Worm (Caenorhabditis elegans) whole organism, mixed stage, embryonic: ENCODE results near the gene pitr-5.

ENCODE experiments used
- M03D4.4 ChIP-seq: sonication (generic microtip); optimal IDR thresholded peaks from 2 replicates; lab custom pipeline; 2017; ENCODE audit warnings: mild to moderate bottlenecking, missing genetic modification characterization, missing compliant biosample characterization
- blmp-1 ChIP-seq: fragments of 150-350 bp; optimal IDR thresholded peaks from 2 replicates; lab custom pipeline; 2014; ENCODE audit warnings: missing biosample characterization, missing genetic modification characterization
- ceh-39 ChIP-seq: fragments of 150-350 bp; optimal IDR thresholded peaks from 2 replicates; lab custom pipeline; 2014; ENCODE audit warnings: missing biosample characterization, missing genetic modification characterization
- ceh-43 ChIP-seq: fragments of 200-800 bp; sonication (Bioruptor generic); optimal IDR thresholded peaks from 2 replicates; lab custom pipeline; 2018; ENCODE audit warnings: mild to moderate bottlenecking, missing genetic modification characterization, moderate library complexity, missing compliant biosample characterization
- ceh-83 ChIP-seq: fragments of 200-800 bp; sonication (Bioruptor generic); optimal IDR thresholded peaks from 2 replicates; lab custom pipeline; 2018; ENCODE audit warnings: mild to moderate bottlenecking, missing genetic modification characterization, missing compliant biosample characterization
- ces-1 ChIP-seq: fragments of 150-350 bp; optimal IDR thresholded peaks from 2 replicates; lab custom pipeline; 2014; ENCODE audit warnings: missing biosample characterization, missing genetic modification reagents, missing genetic modification characterization
- cnd-1 ChIP-seq: fragments of 200-800 bp; sonication (Bioruptor generic); optimal IDR thresholded peaks from 2 replicates; lab custom pipeline; 2018; ENCODE audit warnings: mild to moderate bottlenecking, missing genetic modification characterization, missing compliant biosample characterization
- drap-1 ChIP-seq: fragments of 200-800 bp; sonication (Bioruptor generic); optimal IDR thresholded peaks from 3 replicates; lab custom pipeline; 2018; ENCODE audit warnings: mild to moderate bottlenecking, missing genetic modification characterization, missing compliant biosample characterization
- elt-1 ChIP-seq: sonication (generic microtip); optimal IDR thresholded peaks from 2 replicates; lab custom pipeline; 2017; ENCODE audit warnings: missing genetic modification characterization, mild to moderate bottlenecking, missing compliant biosample characterization, antibody characterized with exemption, moderate library complexity, borderline replicate concordance; ENCODE audit not compliant: insufficient read depth
- elt-3 ChIP-seq: fragments of 150-350 bp; optimal IDR thresholded peaks from 2 replicates; lab custom pipeline; 2014; ENCODE audit warnings: missing biosample characterization, missing genetic modification characterization
- flh-1 ChIP-seq: fragments of 200-800 bp; sonication (Bioruptor generic); optimal IDR thresholded peaks from 2 replicates; lab custom pipeline; 2018; ENCODE audit warnings: mild to moderate bottlenecking, missing genetic modification characterization, moderate library complexity, missing compliant biosample characterization
- ham-2 ChIP-seq: fragments of 200-800 bp; sonication (Bioruptor generic); optimal IDR thresholded peaks from 2 replicates; lab custom pipeline; 2018; ENCODE audit warnings: mild to moderate bottlenecking, missing genetic modification characterization, missing compliant biosample characterization
- hlh-1 ChIP-seq: fragments of 150-350 bp; optimal IDR thresholded peaks from 2 replicates; lab custom pipeline; 2014; ENCODE audit warnings: missing biosample characterization, missing genetic modification reagents, missing genetic modification characterization
- lin-13 ChIP-seq: fragments of 150-350 bp; optimal IDR thresholded peaks from 2 replicates; lab custom pipeline; 2014; ENCODE audit warnings: missing biosample characterization, missing genetic modification characterization
- lin-32 ChIP-seq: fragments of 200-800 bp; sonication (Bioruptor generic); optimal IDR thresholded peaks from 2 replicates; lab custom pipeline; 2018; ENCODE audit warnings: mild to moderate bottlenecking, missing genetic modification characterization, missing compliant biosample characterization
- lsy-2 ChIP-seq: fragments of 150-350 bp; optimal IDR thresholded peaks from 2 replicates; lab custom pipeline; 2014; ENCODE audit warnings: missing biosample characterization, missing genetic modification characterization
- mab-5 ChIP-seq: fragments of 150-350 bp; optimal IDR thresholded peaks from 2 replicates; lab custom pipeline; 2014; ENCODE audit warnings: missing biosample characterization, missing genetic modification characterization
- mep-1 ChIP-seq: fragments of 150-350 bp; optimal IDR thresholded peaks from 2 replicates; lab custom pipeline; 2017; ENCODE audit warnings: missing biosample characterization, missing genetic modification reagents, missing genetic modification characterization, inconsistent platforms
- mls-2 ChIP-seq: sonication (generic microtip); optimal IDR thresholded peaks from 2 replicates; lab custom pipeline; 2016; ENCODE audit warnings: mild to moderate bottlenecking, missing genetic modification characterization, moderate library complexity, missing compliant biosample characterization
- nhr-12 ChIP-seq: fragments of 150-350 bp; optimal IDR thresholded peaks from 2 replicates; lab custom pipeline; 2014; ENCODE audit warnings: missing biosample characterization, missing genetic modification characterization
- nhr-2 ChIP-seq: fragments of 150-350 bp; optimal IDR thresholded peaks from 2 replicates; lab custom pipeline; 2014; ENCODE audit warnings: missing biosample characterization, missing genetic modification characterization
- nhr-237 ChIP-seq: fragments of 150-350 bp; optimal IDR thresholded peaks from 2 replicates; lab custom pipeline; 2014; ENCODE audit warnings: missing biosample characterization, missing genetic modification characterization
- nhr-28 ChIP-seq: fragments of 150-350 bp; optimal IDR thresholded peaks from 2 replicates; lab custom pipeline; 2014; ENCODE audit warnings: missing biosample characterization, missing genetic modification characterization
- nhr-76 ChIP-seq: sonication (generic microtip); optimal IDR thresholded peaks from 2 replicates; lab custom pipeline; 2017; ENCODE audit warnings: missing biosample characterization, missing genetic modification characterization
- pha-4 ChIP-seq: fragments of 150-350 bp; optimal IDR thresholded peaks from 2 replicates; lab custom pipeline; 2018; ENCODE audit warnings: missing biosample characterization, missing genetic modification reagents, missing genetic modification characterization
- sem-2 ChIP-seq: fragments of 200-800 bp; sonication (Bioruptor generic); optimal IDR thresholded peaks from 2 replicates; lab custom pipeline; 2018; ENCODE audit warnings: mild to moderate bottlenecking, missing genetic modification characterization, missing compliant biosample characterization
- snpc-4 ChIP-seq: fragments of 150-350 bp; optimal IDR thresholded peaks from 2 replicates; lab custom pipeline; 2014; ENCODE audit warnings: missing biosample characterization, missing genetic modification characterization
- tbx-8 ChIP-seq: fragments of 200-800 bp; sonication (Bioruptor generic); optimal IDR thresholded peaks from 2 replicates; lab custom pipeline; 2018; ENCODE audit warnings: mild to moderate bottlenecking, missing genetic modification characterization, moderate library complexity, missing compliant biosample characterization
- unc-120 ChIP-seq: sonication (generic microtip); optimal IDR thresholded peaks from 2 replicates; lab custom pipeline; 2017; ENCODE audit warnings: missing genetic modification characterization, missing compliant biosample characterization; ENCODE audit not compliant: poor library complexity, severe bottlenecking
- unc-39 ChIP-seq: fragments of 150-350 bp; optimal IDR thresholded peaks from 2 replicates; lab custom pipeline; 2014; ENCODE audit warnings: missing biosample characterization, missing genetic modification characterization
- unc-62 ChIP-seq: fragments of 150-350 bp; optimal IDR thresholded peaks from 2 replicates; lab custom pipeline; 2014; ENCODE audit warnings: missing biosample characterization, missing genetic modification reagents, missing genetic modification characterization
- zip-8 ChIP-seq: fragments of 150-350 bp; optimal IDR thresholded peaks from 2 replicates; lab custom pipeline; 2014; ENCODE audit warnings: missing biosample characterization, missing genetic modification characterization
- ztf-11 ChIP-seq: fragments of 150-350 bp; optimal IDR thresholded peaks from 2 replicates; lab custom pipeline; 2014; ENCODE audit warnings: missing biosample characterization, missing genetic modification characterization

The pitr-5 gene

ce11 chrV:7196498-7196966 is 11.9 kb downstream of the pitr-5 start, which contains the start of gene F09G2.2:
TSS of gene F09G2.2 (plus strand) at chrV:7196916.
- TF ChIP-seq nhr-12 (tag; lab: Kevin White, UChicago) (no peak), mab-5 (tag; lab: Kevin White, UChicago) (no peak), tbx-8 (no peak), drap-1 (peak; percentile 24), mls-2 (peak; percentile 21), elt-3 (tag; lab: Kevin White, UChicago) (no peak), ham-2 (GFP tag; lab: Kevin White, UChicago) (no peak), nhr-2 (tag; lab: Kevin White, UChicago) (peak; percentile 30), snpc-4 (tag; lab: Kevin White, UChicago) (no peak), nhr-76 (tag; lab: Kevin White, UChicago) (no peak), lsy-2 (tag; lab: Kevin White, UChicago) (peak; percentile 73), unc-62 (no peak), M03D4.4 (tag; lab: Kevin White, UChicago) (peak; percentile 20), cnd-1 (tag; lab: Kevin White, UChicago) (peak; percentile 28), nhr-237 (tag; lab: Kevin White, UChicago) (peak; percentile 87), ceh-83 (peak; percentile 46), ztf-11 (tag; lab: Kevin White, UChicago) (peak; percentile 63), elt-1 (tag; lab: Kevin White, UChicago) (peak; percentile 38), pha-4 (tag; lab: Kevin White, UChicago) (peak; percentile 96), sem-2 (GFP tag; lab: Kevin White, UChicago) (no peak), ceh-39 (tag; lab: Kevin White, UChicago) (peak; percentile 93), unc-39 (peak; percentile 29), unc-120 (peak; percentile 79), lin-13 (peak; percentile 97), ces-1 (peak; percentile 76), hlh-1 (tag; lab: Kevin White, UChicago) (no peak), ceh-43 (no peak), mep-1 (tag; lab: Kevin White, UChicago) (peak; percentile 95), lin-32 (no peak)

DNA sequence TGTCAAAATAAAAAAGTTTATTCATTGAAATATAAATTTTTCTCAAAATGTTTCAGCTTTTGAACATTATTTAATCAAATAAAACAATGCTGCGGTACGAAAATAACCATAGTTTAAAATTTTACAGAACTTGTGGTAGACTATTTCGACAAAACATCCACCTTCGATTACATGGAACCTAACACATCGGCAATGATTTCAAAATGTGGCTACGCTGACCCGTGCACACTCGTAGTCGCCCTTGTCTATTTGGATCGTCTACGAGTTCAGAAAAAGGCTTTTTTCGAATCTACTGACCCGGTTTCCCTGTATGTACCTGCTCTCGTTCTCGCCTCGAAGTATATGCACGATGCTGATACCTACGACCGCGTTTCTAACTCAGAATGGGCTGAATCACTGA is 12.4 kb downstream of the pitr-5 start:
- TF ChIP-seq lin-13 (no peak), flh-1 (GFP tag; lab: Kevin White, UChicago) (no peak), ces-1 (no peak), ceh-83 (no peak), lin-32 (no peak), tbx-8 (no peak), pha-4 (tag; lab: Kevin White, UChicago) (no peak)

DNA sequence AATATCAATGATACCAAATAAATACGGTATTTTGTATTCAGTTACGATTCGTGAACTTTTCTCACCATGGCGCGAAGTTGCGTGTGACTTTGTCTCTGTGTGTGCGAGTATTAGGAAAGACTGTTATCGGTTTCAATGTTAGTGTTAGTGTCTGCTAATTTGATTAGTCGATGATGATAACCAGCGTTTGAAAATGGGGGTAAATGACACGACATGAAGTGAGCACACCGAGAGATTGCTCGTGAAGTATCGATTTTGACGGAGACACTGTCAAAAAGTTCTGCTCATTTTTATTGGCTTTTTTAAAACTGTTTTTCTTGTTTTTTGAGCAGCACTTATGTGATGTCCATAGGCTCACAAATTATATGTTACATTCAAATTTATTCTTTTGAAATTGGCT is 13.8 kb downstream of the pitr-5 start:
- TF ChIP-seq snpc-4 (tag; lab: Kevin White, UChicago): no peak
- no peak for TF ChIP-seq blmp-1 (tag; lab: Kevin White, UChicago)
- no peak for TF ChIP-seq unc-120
- TF ChIP-seq lin-32: no peak

DNA sequence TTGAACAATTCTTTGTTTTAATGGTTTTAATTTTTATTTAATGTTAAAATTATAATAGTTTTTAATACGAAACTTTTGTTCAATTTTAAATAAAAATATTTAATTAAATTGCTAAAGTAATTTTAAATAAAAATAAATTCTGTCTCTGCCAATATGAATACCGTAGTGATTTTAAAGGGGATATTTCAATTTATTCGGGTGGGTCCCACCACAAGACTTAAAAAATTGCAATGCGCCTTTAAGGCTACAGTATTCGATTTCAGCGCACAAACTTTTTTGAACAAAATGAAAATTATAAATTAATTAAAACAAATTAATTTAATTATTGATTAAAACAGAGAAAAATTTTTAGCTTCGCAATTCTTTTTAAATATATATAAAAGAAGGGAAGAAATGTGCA is 14.4 kb downstream of the pitr-5 start:
- TF ChIP-seq hlh-1 (tag; lab: Kevin White, UChicago) (no peak), lsy-2 (tag; lab: Kevin White, UChicago) (no peak), elt-1 (tag; lab: Kevin White, UChicago) (no peak), mls-2 (no peak), nhr-2 (tag; lab: Kevin White, UChicago) (no peak), flh-1 (GFP tag; lab: Kevin White, UChicago) (no peak), snpc-4 (tag; lab: Kevin White, UChicago) (no peak), zip-8 (no peak), nhr-28 (tag; lab: Kevin White, UChicago) (no peak), cnd-1 (tag; lab: Kevin White, UChicago) (no peak), drap-1 (no peak)

ce11 chrV:7199932-7200331 is 15.3 kb downstream of the pitr-5 start, which contains the start of gene F09G2.1:
TSS of gene F09G2.1 (plus strand) at chrV:7200232.
- TF ChIP-seq tbx-8: no peak
